Fruit fly (Drosophila melanogaster) whole organism, embryonic: ENCODE results near the gene CHES-1-like.

ENCODE experiments used
- ATbp ChIP-seq: fragments of 200-800 bp; sonication (Bioruptor generic); optimal IDR thresholded peaks from 2 replicates; lab custom pipeline; 2017; ENCODE audit warnings: missing biosample characterization, mild to moderate bottlenecking, missing genetic modification characterization, missing genetic modification reagents
- Abd-B ChIP-seq: fragments of 200-800 bp; sonication (Bioruptor generic); optimal IDR thresholded peaks from 2 replicates; lab custom pipeline; 2018; ENCODE audit warnings: missing biosample characterization, mild to moderate bottlenecking, missing genetic modification characterization, moderate library complexity
- Ada2b ChIP-seq: fragments of 200-800 bp; sonication (Bioruptor generic); IDR thresholded peaks from 2 replicates; pipeline ENCODE4 v1.3.6; 2022; ENCODE audit warnings: missing biosample characterization, missing genetic modification characterization
- Asciz ChIP-seq: fragments of 200-800 bp; sonication (Bioruptor generic); optimal IDR thresholded peaks from 2 replicates; lab custom pipeline; 2017; ENCODE audit warnings: missing biosample characterization, mild to moderate bottlenecking, missing genetic modification characterization, missing genetic modification reagents
- B-H2 ChIP-seq: fragments of 200-800 bp; sonication (Bioruptor generic); optimal IDR thresholded peaks from 2 replicates; lab custom pipeline; 2018; ENCODE audit warnings: missing biosample characterization, mild to moderate bottlenecking, missing genetic modification characterization
- CG11696 ChIP-seq: fragments of 200-800 bp; sonication (Bioruptor generic); IDR thresholded peaks from 2 replicates; pipeline ENCODE4 v1.3.6; 2022; ENCODE audit warnings: missing biosample characterization, missing genetic modification characterization
- CG12155 ChIP-seq: fragments of 200-800 bp; sonication (Bioruptor generic); optimal IDR thresholded peaks from 3 replicates; lab custom pipeline; 2016; ENCODE audit warnings: missing biosample characterization, missing genetic modification characterization
- CG12236 ChIP-seq: fragments of 200-800 bp; sonication (Bioruptor generic); optimal IDR thresholded peaks from 2 replicates; lab custom pipeline; 2016; ENCODE audit warnings: missing biosample characterization, missing genetic modification characterization
- CG12299 ChIP-seq: fragments of 200-800 bp; sonication (Bioruptor generic); optimal IDR thresholded peaks from 2 replicates; lab custom pipeline; 2018; ENCODE audit warnings: missing biosample characterization, mild to moderate bottlenecking, missing genetic modification characterization
- CG13296 ChIP-seq: fragments of 200-800 bp; sonication (Bioruptor generic); optimal IDR thresholded peaks from 3 replicates; lab custom pipeline; 2018; ENCODE audit warnings: missing biosample characterization, mild to moderate bottlenecking, missing genetic modification characterization
- CG14014 ChIP-seq: fragments of 200-800 bp; sonication (Bioruptor generic); IDR thresholded peaks from 2 replicates; pipeline ENCODE4 v1.3.6; 2022; ENCODE audit warnings: missing biosample characterization, missing genetic modification characterization
- CG14710 ChIP-seq: fragments of 200-800 bp; sonication (Bioruptor generic); optimal IDR thresholded peaks from 3 replicates; lab custom pipeline; 2019; ENCODE audit warnings: missing biosample characterization, mild to moderate bottlenecking, missing genetic modification characterization, moderate library complexity
- CG15269 ChIP-seq: fragments of 200-800 bp; sonication (Bioruptor generic); optimal IDR thresholded peaks from 2 replicates; lab custom pipeline; 2018; ENCODE audit warnings: missing biosample characterization, mild to moderate bottlenecking, missing genetic modification characterization, moderate library complexity
- CG15601 ChIP-seq: fragments of 200-800 bp; sonication (Bioruptor generic); optimal IDR thresholded peaks from 3 replicates; lab custom pipeline; 2019; ENCODE audit warnings: missing biosample characterization, mild to moderate bottlenecking, missing genetic modification characterization, moderate library complexity
- CG1647 ChIP-seq: fragments of 200-800 bp; sonication (Bioruptor generic); optimal IDR thresholded peaks from 3 replicates; lab custom pipeline; 2016; ENCODE audit warnings: missing biosample characterization, missing genetic modification characterization
- CG16813 ChIP-seq: fragments of 200-800 bp; sonication (Bioruptor generic); IDR thresholded peaks from 3 replicates; pipeline ENCODE4 v1.3.6; 2022; ENCODE audit warnings: missing biosample characterization, missing genetic modification characterization; ENCODE audit not compliant: partially characterized antibody
- CG16863 ChIP-seq: fragments of 200-800 bp; sonication (Bioruptor generic); optimal IDR thresholded peaks from 3 replicates; lab custom pipeline; 2016; ENCODE audit warnings: missing biosample characterization, missing genetic modification characterization
- CG17359 ChIP-seq: fragments of 200-800 bp; sonication (Bioruptor generic); optimal IDR thresholded peaks from 3 replicates; lab custom pipeline; 2018; ENCODE audit warnings: missing biosample characterization, mild to moderate bottlenecking, missing genetic modification characterization, moderate library complexity
- CG17361 ChIP-seq: fragments of 200-800 bp; sonication (Bioruptor generic); IDR thresholded peaks from 3 replicates; pipeline ENCODE4 v1.3.6; 2022; ENCODE audit warnings: missing biosample characterization, missing genetic modification characterization
- CG2202 ChIP-seq: fragments of 200-800 bp; sonication (Bioruptor generic); optimal IDR thresholded peaks from 2 replicates; lab custom pipeline; 2018; ENCODE audit warnings: missing biosample characterization, mild to moderate bottlenecking, missing genetic modification characterization
- CG2875 ChIP-seq: fragments of 200-800 bp; sonication (Bioruptor generic); optimal IDR thresholded peaks from 2 replicates; lab custom pipeline; 2017; ENCODE audit warnings: missing biosample characterization, mild to moderate bottlenecking, missing genetic modification characterization, missing genetic modification reagents
- CG32767 ChIP-seq: fragments of 200-800 bp; sonication (Bioruptor generic); IDR thresholded peaks from 2 replicates; pipeline ENCODE4 v1.3.6; 2022; ENCODE audit warnings: missing biosample characterization, missing genetic modification characterization
- CG6683 ChIP-seq: fragments of 200-800 bp; sonication (Bioruptor generic); optimal IDR thresholded peaks from 2 replicates; lab custom pipeline; 2017; ENCODE audit warnings: missing biosample characterization, mild to moderate bottlenecking, missing genetic modification characterization, missing genetic modification reagents
- CG7271 ChIP-seq: fragments of 200-800 bp; sonication (Bioruptor generic); optimal IDR thresholded peaks from 2 replicates; lab custom pipeline; 2018; ENCODE audit warnings: missing biosample characterization, mild to moderate bottlenecking, missing genetic modification characterization, moderate library complexity
- CHES-1-like ChIP-seq: fragments of 200-800 bp; sonication (Bioruptor generic); optimal IDR thresholded peaks from 2 replicates; lab custom pipeline; 2016; ENCODE audit warnings: missing biosample characterization, missing genetic modification characterization
- CrebB ChIP-seq: fragments of 200-800 bp; sonication (Bioruptor generic); optimal IDR thresholded peaks from 3 replicates; lab custom pipeline; 2018; ENCODE audit warnings: missing biosample characterization, mild to moderate bottlenecking, missing genetic modification characterization
- D19A ChIP-seq: fragments of 200-800 bp; optimal IDR thresholded peaks from 3 replicates; lab custom pipeline; 2019; ENCODE audit warnings: missing biosample characterization, mild to moderate bottlenecking, missing genetic modification characterization, moderate library complexity
- Fer2 ChIP-seq: fragments of 200-800 bp; sonication (Bioruptor generic); optimal IDR thresholded peaks from 2 replicates; lab custom pipeline; 2018; ENCODE audit warnings: missing biosample characterization, mild to moderate bottlenecking, missing genetic modification characterization, moderate library complexity
- HHEX ChIP-seq: fragments of 200-800 bp; sonication (Bioruptor generic); optimal IDR thresholded peaks from 3 replicates; lab custom pipeline; 2017; ENCODE audit warnings: missing biosample characterization, mild to moderate bottlenecking, missing genetic modification characterization, missing genetic modification reagents
- MTF-1 ChIP-seq: fragments of 200-800 bp; sonication (Bioruptor generic); optimal IDR thresholded peaks from 2 replicates; lab custom pipeline; 2018; ENCODE audit warnings: missing biosample characterization, mild to moderate bottlenecking, missing genetic modification characterization, borderline replicate concordance
- Rfx ChIP-seq: fragments of 200-800 bp; sonication (Bioruptor generic); IDR thresholded peaks from 2 replicates; pipeline ENCODE4 v1.3.6; 2022; ENCODE audit warnings: missing biosample characterization, missing genetic modification characterization
- eyg ChIP-seq: fragments of 200-800 bp; sonication (Bioruptor generic); optimal IDR thresholded peaks from 3 replicates; lab custom pipeline; 2016; ENCODE audit warnings: missing biosample characterization, missing genetic modification characterization
- grn ChIP-seq: fragments of 200-800 bp; sonication (Bioruptor generic); optimal IDR thresholded peaks from 3 replicates; lab custom pipeline; 2017; ENCODE audit warnings: missing biosample characterization, missing genetic modification characterization
- gsb ChIP-seq: fragments of 200-800 bp; sonication (Bioruptor generic); IDR thresholded peaks from 2 replicates; pipeline ENCODE4 v1.3.6; 2022; ENCODE audit warnings: missing biosample characterization, missing genetic modification characterization
- hkb ChIP-seq, 2 experiments: fragments of 200-800 bp in 1 of 2; fragments of >200 bp in 1 of 2; sonication (Bioruptor generic) in 1 of 2; IDR thresholded peaks in 1 of 2; optimal IDR thresholded peaks in 1 of 2; 2 replicates each; pipeline versions ENCODE4 v1.3.6 to Lab custom; 2017 to 2022; ENCODE audit warnings: missing biosample characterization in 1 of 2, missing genetic modification characterization in 1 of 2
- insv ChIP-seq, 2 experiments: fragments of 200-800 bp; sonication (Bioruptor generic); optimal IDR thresholded peaks; 3 replicates each; lab custom pipeline; 2016 to 2018; ENCODE audit warnings: missing biosample characterization in 2 of 2, missing genetic modification characterization in 2 of 2
- lab ChIP-seq: fragments of 200-800 bp; sonication (Bioruptor generic); optimal IDR thresholded peaks from 3 replicates; lab custom pipeline; 2017; ENCODE audit warnings: missing biosample characterization, missing genetic modification characterization, mild to moderate bottlenecking, moderate library complexity, missing genetic modification reagents
- nerfin-1 ChIP-seq: fragments of 200-800 bp; sonication (Bioruptor generic); optimal IDR thresholded peaks from 3 replicates; lab custom pipeline; 2019; ENCODE audit warnings: missing biosample characterization, mild to moderate bottlenecking, missing genetic modification characterization, moderate library complexity
- pho ChIP-seq: fragments of 200-800 bp; sonication (Bioruptor generic); optimal IDR thresholded peaks from 2 replicates; lab custom pipeline; 2016; ENCODE audit warnings: missing biosample characterization, missing genetic modification characterization
- phol ChIP-seq: fragments of 200-800 bp; sonication (Bioruptor generic); optimal IDR thresholded peaks from 3 replicates; lab custom pipeline; 2018; ENCODE audit warnings: missing biosample characterization, mild to moderate bottlenecking, missing genetic modification characterization, moderate library complexity
- pnt ChIP-seq: fragments of 200-800 bp; sonication (Bioruptor generic); optimal IDR thresholded peaks from 3 replicates; lab custom pipeline; 2016; ENCODE audit warnings: missing biosample characterization, missing genetic modification characterization
- repo ChIP-seq: fragments of 200-800 bp; sonication (Bioruptor generic); optimal IDR thresholded peaks from 2 replicates; lab custom pipeline; 2016; ENCODE audit warnings: missing biosample characterization, missing genetic modification characterization
- salm ChIP-seq: fragments of 200-800 bp; sonication (Bioruptor generic); optimal IDR thresholded peaks from 2 replicates; lab custom pipeline; 2018; ENCODE audit warnings: missing biosample characterization, mild to moderate bottlenecking, missing genetic modification characterization
- schlank ChIP-seq: fragments of 200-800 bp; sonication (Bioruptor generic); optimal IDR thresholded peaks from 2 replicates; lab custom pipeline; 2018; ENCODE audit warnings: missing biosample characterization, mild to moderate bottlenecking, missing genetic modification characterization
- seq ChIP-seq: fragments of 200-800 bp; sonication (Bioruptor generic); IDR thresholded peaks from 2 replicates; pipeline ENCODE4 v1.3.6; 2022; ENCODE audit warnings: missing biosample characterization, missing genetic modification characterization
- tgo ChIP-seq: fragments of 200-800 bp; sonication (Bioruptor generic); IDR thresholded peaks from 3 replicates; pipeline ENCODE4 v1.3.6; 2022; ENCODE audit warnings: missing biosample characterization, missing genetic modification characterization
- toy ChIP-seq: fragments of 200-800 bp; sonication (Bioruptor generic); IDR thresholded peaks from 2 replicates; pipeline ENCODE4 v1.3.6; 2022; ENCODE audit warnings: missing biosample characterization, missing genetic modification characterization
- trem ChIP-seq: fragments of 200-800 bp; optimal IDR thresholded peaks from 3 replicates; lab custom pipeline; 2019; ENCODE audit warnings: missing biosample characterization, mild to moderate bottlenecking, missing genetic modification characterization, moderate library complexity
- yki ChIP-seq: fragments of >200 bp; optimal IDR thresholded peaks from 3 replicates; lab custom pipeline; 2018

Gene CHES-1-like

DNA sequence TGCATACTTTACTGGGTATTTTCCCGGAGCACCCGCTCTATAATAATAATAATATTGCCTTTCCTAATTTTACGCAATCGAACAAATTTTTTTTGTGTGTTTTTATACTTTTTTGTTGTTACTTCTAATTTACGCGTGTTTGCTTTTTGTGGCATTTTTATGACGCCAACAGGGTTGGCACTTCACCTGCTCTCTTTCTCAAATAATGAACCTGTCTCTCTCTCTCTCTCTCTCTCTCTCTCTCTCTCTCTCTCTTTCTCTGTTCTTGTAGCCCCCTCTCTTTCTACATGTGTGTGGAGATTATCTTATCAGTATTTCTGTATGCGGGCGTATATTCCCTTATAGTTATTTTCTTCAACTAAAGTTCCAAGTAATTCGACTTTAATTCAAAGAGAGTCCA lies 18.5 kb downstream of the CHES-1-like start (continued):
- peak; percentile 44 for TF ChIP-seq CG1647 (GFP tag; lab: Kevin White, UChicago)
- peak; percentile 61 for TF ChIP-seq B-H2 (GFP tag; lab: Kevin White, UChicago)
- TF ChIP-seq CG14014 (GFP tag; lab: Robert Waterston, UW): peak; percentile 53; the same call in 1 of the 2 replicates
- TF ChIP-seq CG17361 (GFP tag; lab: Robert Waterston, UW): 0 out of 3 replicates have a peak, but pooled peaks have one; percentile 10
- no peak for TF ChIP-seq CG7271
- TF ChIP-seq gsb: 0 out of 2 replicates have a peak, but pooled peaks have one; percentile 9
- peak; percentile 23 for TF ChIP-seq CG12236 (GFP tag; lab: Kevin White, UChicago)
- TF ChIP-seq CHES-1-like: peak; percentile 87
- peak; percentile 51 for TF ChIP-seq schlank (tag; lab: Kevin White, UChicago)
- no peak for TF ChIP-seq pnt
- peak; percentile 30 for TF ChIP-seq salm (tag; lab: Kevin White, UChicago)
- TF ChIP-seq Rfx (GFP tag; lab: Robert Waterston, UW): peak; percentile 55; the same call in 1 of the 2 replicates
- no peak for TF ChIP-seq Abd-B (GFP tag; lab: Kevin White, UChicago)
- peak; percentile 85 for TF ChIP-seq MTF-1 (GFP tag; lab: Kevin White, UChicago)
- TF ChIP-seq Fer2: peak; percentile 26
- peak; percentile 17 for TF ChIP-seq trem (tag; lab: Kevin White, UChicago)
- peak; percentile 67 for TF ChIP-seq CG15601 (tag; lab: Kevin White, UChicago)
- TF ChIP-seq insv (GFP tag; optimal IDR thresholded peaks at IDR 0.05; lab: Kevin White, UChicago): peak in 1 of 2 experiments; percentile 24
- no peak; the same call in 1 of the 2 replicates for TF ChIP-seq seq (GFP tag; lab: Robert Waterston, UW)
- TF ChIP-seq repo (GFP tag; lab: Kevin White, UChicago): peak; percentile 22
- peak; percentile 84 for TF ChIP-seq CG13296 (GFP tag; lab: Kevin White, UChicago)
- TF ChIP-seq hkb (optimal IDR thresholded peaks at IDR 0.05; lab: Kevin White, UChicago): no peak
- TF ChIP-seq hkb (GFP tag; IDR thresholded peaks at IDR 0.05; lab: Robert Waterston, UW): peak; percentile 54; the same call in 1 of the 2 replicates
- TF ChIP-seq HHEX (GFP tag; lab: Kevin White, UChicago): peak; percentile 76
- peak; percentile 75 for TF ChIP-seq CrebB
- peak; percentile 78 for TF ChIP-seq grn (GFP tag; lab: Kevin White, UChicago)
- peak; percentile 54 for TF ChIP-seq nerfin-1 (tag; lab: Kevin White, UChicago)
- peak; percentile 40 for TF ChIP-seq D19A
- TF ChIP-seq lab (GFP tag; lab: Kevin White, UChicago): peak; percentile 79
- peak; percentile 43 for TF ChIP-seq CG2202 (tag; lab: Kevin White, UChicago)
- TF ChIP-seq Asciz (GFP tag; lab: Kevin White, UChicago): peak; percentile 76
- peak; percentile 70 for TF ChIP-seq CG12299 (tag; lab: Kevin White, UChicago)
- TF ChIP-seq CG32767: 0 out of 2 replicates have a peak, but pooled peaks have one; percentile 18
- TF ChIP-seq CG16863 (GFP tag; lab: Kevin White, UChicago): peak; percentile 34
- peak; percentile 5; the same call in 1 of the 2 replicates for TF ChIP-seq Ada2b (GFP tag; lab: Robert Waterston, UW)
- peak; percentile 16; the same call in 1 of the 3 replicates for TF ChIP-seq tgo (GFP tag; lab: Robert Waterston, UW)
- peak; percentile 27 for TF ChIP-seq CG15269 (tag; lab: Kevin White, UChicago)
- peak; percentile 85 for TF ChIP-seq ATbp (GFP tag; lab: Kevin White, UChicago)
- TF ChIP-seq CG16813 (GFP tag; lab: Robert Waterston, UW): no peak
- peak; percentile 7 for TF ChIP-seq CG12155
- peak; percentile 29 for TF ChIP-seq eyg (GFP tag; lab: Kevin White, UChicago)
- peak; percentile 13 for TF ChIP-seq pho (GFP tag; lab: Kevin White, UChicago)
- peak; percentile 64 for TF ChIP-seq CG17359 (tag; lab: Kevin White, UChicago)
- TF ChIP-seq CG6683 (GFP tag; lab: Kevin White, UChicago): peak; percentile 54
- TF ChIP-seq yki (lab: Kevin White, UChicago): peak; percentile 10
- no peak for TF ChIP-seq CG11696
- 0 out of 2 replicates have a peak, but pooled peaks have one; percentile 23 for TF ChIP-seq toy (GFP tag; lab: Robert Waterston, UW)
- TF ChIP-seq CG14710 (tag; lab: Kevin White, UChicago): peak; percentile 15
- peak; percentile 55 for TF ChIP-seq CG2875 (GFP tag; lab: Kevin White, UChicago)
- TF ChIP-seq phol: no peak
